Worm (Caenorhabditis elegans) whole organism, L4/young adult: ENCODE data around the gene phy-4.

Experiments
- dao-5 ChIP-seq: sonication (generic microtip); optimal IDR thresholded peaks from 2 replicates; lab custom pipeline; 2016; ENCODE audit warnings: missing genotype, missing genetic modification characterization, moderate library complexity, missing compliant biosample characterization
- him-1 ChIP-seq: sonication (generic microtip); optimal IDR thresholded peaks from 2 replicates; lab custom pipeline; 2016; ENCODE audit warnings: missing genotype, missing genetic modification reagents, missing genetic modification characterization, missing compliant biosample characterization

ce11 chrV:19473842-19474514 is 39.5 kb downstream of the phy-4 start, which contains the start of gene Y43F8B.10:
- TF ChIP-seq dao-5 (tag; lab: Kevin White, UChicago) (no peak), him-1 (no peak)
